Worm (Caenorhabditis elegans) whole organism, young adult: Measurements from ENCODE around the gene F40A3.1.

Experiments
- B0019.2 ChIP-seq: fragments of 200-800 bp; sonication (Bioruptor generic); conservative IDR thresholded peaks from 2 replicates; pipeline ENCODE4 v1.3.6; 2022; ENCODE audit warnings: missing genetic modification reagents, missing genetic modification characterization, missing compliant biosample characterization
- C06A6.2 ChIP-seq: fragments of 200-800 bp; sonication (Bioruptor generic); conservative IDR thresholded peaks from 2 replicates; pipeline ENCODE4 v1.3.6; 2022; ENCODE audit warnings: missing genetic modification characterization, missing compliant biosample characterization
- T26A5.8 ChIP-seq: sonication (generic microtip); optimal IDR thresholded peaks from 2 replicates; lab custom pipeline; 2016; ENCODE audit warnings: missing genetic modification characterization, missing compliant biosample characterization
- ama-1 ChIP-seq, 3 experiments: fragments of 150-350 bp in 1 of 3; sonication (generic microtip) in 2 of 3; optimal IDR thresholded peaks; 2 replicates each; lab custom pipeline; 2014 to 2018; ENCODE audit warnings: missing biosample characterization in 2 of 3, missing genetic modification characterization in 2 of 3, missing genetic modification reagents in 2 of 3
- attf-3 ChIP-seq: fragments of 200-800 bp; sonication (Bioruptor generic); conservative IDR thresholded peaks from 2 replicates; pipeline ENCODE4 v1.3.6; 2022; ENCODE audit warnings: missing genetic modification reagents, missing genetic modification characterization, missing compliant biosample characterization
- lin-35 ChIP-seq, 3 experiments: fragments of 150-350 bp in 2 of 3; sonication (generic microtip) in 1 of 3; optimal IDR thresholded peaks; 2 replicates each; lab custom pipeline; 2014 to 2018; ENCODE audit warnings: missing biosample characterization in 3 of 3, missing genetic modification characterization in 3 of 3, missing genetic modification reagents in 3 of 3
- lsl-1 ChIP-seq: fragments of 200-800 bp; sonication (Bioruptor generic); optimal IDR thresholded peaks from 2 replicates; lab custom pipeline; 2018; ENCODE audit warnings: mild to moderate bottlenecking, missing genetic modification characterization, moderate library complexity, missing compliant biosample characterization
- mxl-1 ChIP-seq: sonication (generic microtip); optimal IDR thresholded peaks from 2 replicates; lab custom pipeline; 2016; ENCODE audit warnings: missing genetic modification characterization, missing compliant biosample characterization
- nhr-27 ChIP-seq: fragments of 200-800 bp; sonication (Bioruptor generic); optimal IDR thresholded peaks from 2 replicates; lab custom pipeline; 2018; ENCODE audit warnings: mild to moderate bottlenecking, missing genetic modification characterization, moderate library complexity, missing compliant biosample characterization
- sea-2 ChIP-seq: fragments of 200-800 bp; sonication (Bioruptor generic); IDR thresholded peaks from 2 replicates; pipeline ENCODE4 v1.3.6; 2022; ENCODE audit warnings: missing genetic modification characterization, missing compliant biosample characterization
- snpc-1.3 ChIP-seq: sonication (generic microtip); optimal IDR thresholded peaks from 2 replicates; lab custom pipeline; 2017; ENCODE audit warnings: missing genetic modification characterization, mild to moderate bottlenecking, missing compliant biosample characterization, antibody characterized with exemption, moderate library complexity, missing genotype, missing genetic modification reagents; ENCODE audit not compliant: insufficient read depth
- snpc-4 ChIP-seq, 5 experiments: fragments of 150-350 bp in 1 of 5; sonication (generic microtip) in 4 of 5; optimal IDR thresholded peaks; 2 replicates each; lab custom pipeline; 2014 to 2018; ENCODE audit warnings: missing genetic modification characterization in 5 of 5, missing biosample characterization in 3 of 5, antibody characterized with exemption in 2 of 5, mild to moderate bottlenecking in 2 of 5, missing compliant biosample characterization in 2 of 5, missing genotype in 2 of 5, moderate library complexity in 2 of 5, missing genetic modification reagents in 1 of 5
- unc-130 ChIP-seq: sonication (generic microtip); optimal IDR thresholded peaks from 2 replicates; lab custom pipeline; 2016; ENCODE audit warnings: missing genetic modification reagents, missing genetic modification characterization, missing compliant biosample characterization
- unc-62 ChIP-seq: fragments of 150-350 bp; optimal IDR thresholded peaks from 2 replicates; lab custom pipeline; 2014; ENCODE audit warnings: missing biosample characterization, missing genetic modification reagents, missing genetic modification characterization

DNA sequence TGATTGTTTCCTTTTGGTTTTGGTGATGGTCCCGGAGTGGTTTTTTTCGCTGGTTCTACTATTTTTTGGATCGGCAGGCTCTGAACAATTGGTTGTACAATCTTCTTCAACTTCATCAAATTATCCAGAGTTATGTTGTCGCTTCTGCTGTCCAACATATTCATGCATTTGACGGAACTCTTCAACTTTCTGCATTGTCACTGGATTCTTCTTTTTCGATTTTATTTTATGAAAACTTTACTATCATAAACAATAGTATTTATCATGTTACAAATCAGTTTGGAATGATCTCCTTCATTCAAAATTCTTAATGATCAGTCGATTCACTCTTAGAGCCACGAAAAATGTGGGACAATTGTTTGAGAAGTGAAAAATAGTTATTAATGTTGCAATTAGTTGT is 39.3 kb upstream of the F40A3.1 start:
- TF ChIP-seq C06A6.2 (GFP tag; lab: Robert Waterston, UW) (no peak), sea-2 (no peak), nhr-27 (tag; lab: Kevin White, UChicago) (no peak), T26A5.8 (tag; lab: Kevin White, UChicago) (no peak), unc-130 (GFP tag; lab: Kevin White, UChicago) (no peak), lsl-1 (GFP tag; lab: Kevin White, UChicago) (no peak), ama-1 (optimal IDR thresholded peaks at IDR 0.05; lab: Kevin White, UChicago) (no peak), ama-1 (GFP tag; optimal IDR thresholded peaks at IDR 0.05; lab: Kevin White, UChicago) (no peak), snpc-1.3 (tag; lab: Kevin White, UChicago) (no peak), lin-35 (GFP tag; optimal IDR thresholded peaks at IDR 0.05; lab: Kevin White, UChicago) (no peak), attf-3 (no peak), mxl-1 (tag; lab: Kevin White, UChicago) (no peak), B0019.2 (no peak), snpc-4 (GFP tag; optimal IDR thresholded peaks at IDR 0.05; lab: Kevin White, UChicago) (no peak), snpc-4 (tag; optimal IDR thresholded peaks at IDR 0.05; lab: Kevin White, UChicago) (no peak), unc-62 (GFP tag; lab: Kevin White, UChicago) (no peak)
